Fruit fly (Drosophila melanogaster) whole organism, prepupa: ENCODE results near the gene CdGAPr.

Experiments
- CG10631 ChIP-seq: fragments of 200-800 bp; sonication (Bioruptor generic); optimal IDR thresholded peaks from 2 replicates; lab custom pipeline; 2016; ENCODE audit warnings: missing biosample characterization, missing genetic modification characterization
- CG10669 ChIP-seq: fragments of 200-800 bp; sonication (Bioruptor generic); optimal IDR thresholded peaks from 3 replicates; lab custom pipeline; 2018; ENCODE audit warnings: missing biosample characterization, mild to moderate bottlenecking, missing genetic modification characterization, moderate library complexity
- CG11762 ChIP-seq: fragments of 200-800 bp; sonication (Bioruptor generic); optimal IDR thresholded peaks from 3 replicates; lab custom pipeline; 2016; ENCODE audit warnings: missing biosample characterization, missing genetic modification characterization; ENCODE audit not compliant: insufficient read depth
- CG11902 ChIP-seq: fragments of 200-800 bp; sonication (Bioruptor generic); optimal IDR thresholded peaks from 3 replicates; lab custom pipeline; 2016; ENCODE audit warnings: missing biosample characterization, missing genetic modification characterization
- CG15336 ChIP-seq: fragments of 200-800 bp; sonication (Bioruptor generic); IDR thresholded peaks from 2 replicates; pipeline ENCODE4 v1.3.6; 2022; ENCODE audit warnings: missing biosample characterization, missing genetic modification characterization
- CG1621 ChIP-seq: fragments of 200-800 bp; sonication (Bioruptor generic); optimal IDR thresholded peaks from 3 replicates; lab custom pipeline; 2018; ENCODE audit warnings: missing biosample characterization, mild to moderate bottlenecking, missing genetic modification characterization
- CG16779 ChIP-seq: fragments of 200-800 bp; sonication (Bioruptor generic); optimal IDR thresholded peaks from 3 replicates; lab custom pipeline; 2017; ENCODE audit warnings: missing biosample characterization, mild to moderate bottlenecking, missing genetic modification characterization
- CG4318 ChIP-seq: fragments of 200-800 bp; sonication (Bioruptor generic); optimal IDR thresholded peaks from 3 replicates; lab custom pipeline; 2017; ENCODE audit warnings: missing biosample characterization, mild to moderate bottlenecking, missing genetic modification characterization
- CG6163 ChIP-seq: fragments of 200-800 bp; sonication (Bioruptor generic); IDR thresholded peaks from 3 replicates; pipeline ENCODE4 v1.3.6; 2022; ENCODE audit warnings: missing biosample characterization, missing genetic modification characterization
- CG6276 ChIP-seq: fragments of 200-800 bp; sonication (Bioruptor generic); optimal IDR thresholded peaks from 2 replicates; lab custom pipeline; 2017; ENCODE audit warnings: missing biosample characterization, mild to moderate bottlenecking, missing genetic modification characterization
- CG6792 ChIP-seq: fragments of 200-800 bp; sonication (Bioruptor generic); optimal IDR thresholded peaks from 3 replicates; lab custom pipeline; 2016; ENCODE audit warnings: missing biosample characterization, missing genetic modification characterization
- CG7368 ChIP-seq: fragments of 200-800 bp; sonication (Bioruptor generic); optimal IDR thresholded peaks from 3 replicates; lab custom pipeline; 2016; ENCODE audit warnings: missing biosample characterization, missing genetic modification characterization
- CG8119 ChIP-seq: fragments of 200-800 bp; sonication (Bioruptor generic); IDR thresholded peaks from 3 replicates; pipeline ENCODE4 v1.3.6; 2022; ENCODE audit warnings: missing biosample characterization, missing genetic modification characterization
- CG8632 ChIP-seq: fragments of 200-800 bp; sonication (Bioruptor generic); optimal IDR thresholded peaks from 3 replicates; lab custom pipeline; 2016; ENCODE audit warnings: missing biosample characterization, missing genetic modification characterization
- CG9139 ChIP-seq: fragments of 200-800 bp; sonication (Bioruptor generic); optimal IDR thresholded peaks from 3 replicates; lab custom pipeline; 2017; ENCODE audit warnings: missing biosample characterization, mild to moderate bottlenecking, missing genetic modification characterization
- Eip75B ChIP-seq: fragments of 200-800 bp; sonication (Bioruptor generic); optimal IDR thresholded peaks from 3 replicates; lab custom pipeline; 2016; ENCODE audit warnings: missing biosample characterization, missing genetic modification characterization
- Eip78C ChIP-seq: fragments of 200-800 bp; sonication (Bioruptor generic); peaks from one replicate; lab custom pipeline; 2016; ENCODE audit warnings: missing biosample characterization, missing genetic modification characterization
- Gug ChIP-seq: fragments of 200-800 bp; sonication (Bioruptor generic); IDR thresholded peaks from 2 replicates; pipeline ENCODE4 v1.3.6; 2022; ENCODE audit warnings: missing biosample characterization, missing genetic modification characterization
- Hr39 ChIP-seq: fragments of 200-800 bp; sonication (Bioruptor generic); optimal IDR thresholded peaks from 2 replicates; lab custom pipeline; 2016; ENCODE audit warnings: missing biosample characterization, missing genetic modification characterization
- Hr4 ChIP-seq: fragments of 200-800 bp; sonication (Bioruptor generic); optimal IDR thresholded peaks from 3 replicates; lab custom pipeline; 2016; ENCODE audit warnings: missing biosample characterization, missing genetic modification characterization
- Met ChIP-seq: fragments of 200-800 bp; sonication (Bioruptor generic); optimal IDR thresholded peaks from 3 replicates; lab custom pipeline; 2016; ENCODE audit warnings: missing biosample characterization, missing genetic modification characterization
- OdsH ChIP-seq: fragments of 200-800 bp; sonication (Bioruptor generic); optimal IDR thresholded peaks from 3 replicates; lab custom pipeline; 2016; ENCODE audit warnings: missing biosample characterization, missing genetic modification characterization
- Smox ChIP-seq: fragments of 200-800 bp; sonication (Bioruptor generic); optimal IDR thresholded peaks from 3 replicates; lab custom pipeline; 2016; ENCODE audit warnings: missing biosample characterization, missing genetic modification characterization
- Sox102F ChIP-seq: fragments of 200-800 bp; sonication (Bioruptor generic); optimal IDR thresholded peaks from 2 replicates; lab custom pipeline; 2016; ENCODE audit warnings: missing biosample characterization, mild to moderate bottlenecking, missing genetic modification characterization
- Sox14 ChIP-seq: fragments of 200-800 bp; sonication (Bioruptor generic); optimal IDR thresholded peaks from 3 replicates; lab custom pipeline; 2016; ENCODE audit warnings: missing biosample characterization, missing genetic modification characterization
- achi ChIP-seq: fragments of 200-800 bp; sonication (Bioruptor generic); optimal IDR thresholded peaks from 3 replicates; lab custom pipeline; 2016; ENCODE audit warnings: missing biosample characterization, missing genetic modification characterization
- acj6 ChIP-seq: fragments of 200-800 bp; sonication (Bioruptor generic); optimal IDR thresholded peaks from 3 replicates; lab custom pipeline; 2016; ENCODE audit warnings: missing biosample characterization, missing genetic modification characterization
- cyc ChIP-seq: fragments of 200-800 bp; sonication (Bioruptor generic); optimal IDR thresholded peaks from 3 replicates; lab custom pipeline; 2016; ENCODE audit warnings: missing biosample characterization, missing genetic modification characterization
- dsx ChIP-seq: fragments of 200-800 bp; optimal IDR thresholded peaks from 3 replicates; lab custom pipeline; 2019; ENCODE audit warnings: missing biosample characterization, mild to moderate bottlenecking, missing genetic modification characterization, moderate library complexity; ENCODE audit not compliant: poor library complexity, severe bottlenecking
- eg ChIP-seq: fragments of 200-800 bp; sonication (Bioruptor generic); IDR thresholded peaks from 3 replicates; pipeline ENCODE4 v1.3.6; 2022; ENCODE audit warnings: missing biosample characterization, missing genetic modification characterization
- esn ChIP-seq: fragments of 200-800 bp; sonication (Bioruptor generic); optimal IDR thresholded peaks from 2 replicates; lab custom pipeline; 2016; ENCODE audit warnings: missing biosample characterization, mild to moderate bottlenecking, missing genetic modification characterization, moderate library complexity
- fd85E ChIP-seq: fragments of 200-800 bp; sonication (Bioruptor generic); optimal IDR thresholded peaks from 3 replicates; lab custom pipeline; 2016; ENCODE audit warnings: missing biosample characterization, missing genetic modification characterization
- fkh ChIP-seq: fragments of 200-800 bp; sonication (Bioruptor generic); optimal IDR thresholded peaks from 3 replicates; lab custom pipeline; 2017; ENCODE audit warnings: missing biosample characterization, mild to moderate bottlenecking, missing genetic modification characterization, moderate library complexity
- lz ChIP-seq: fragments of 200-800 bp; sonication (Bioruptor generic); optimal IDR thresholded peaks from 3 replicates; lab custom pipeline; 2016; ENCODE audit warnings: missing biosample characterization, missing genetic modification characterization
- pdm3 ChIP-seq: fragments of 200-800 bp; sonication (Bioruptor generic); optimal IDR thresholded peaks from 3 replicates; lab custom pipeline; 2016; ENCODE audit warnings: missing biosample characterization, missing genetic modification characterization
- salr ChIP-seq, 2 experiments: fragments of 200-800 bp; sonication (Bioruptor generic); optimal IDR thresholded peaks; 3 replicates each; lab custom pipeline; 2016 to 2018; ENCODE audit warnings: missing biosample characterization in 2 of 2, missing genetic modification characterization in 2 of 2, mild to moderate bottlenecking in 1 of 2
- svp ChIP-seq: fragments of 200-800 bp; sonication (Bioruptor generic); peaks from one replicate; lab custom pipeline; 2016; ENCODE audit warnings: missing biosample characterization, missing genetic modification characterization
- vri ChIP-seq: fragments of 200-800 bp; sonication (Bioruptor generic); optimal IDR thresholded peaks from 3 replicates; lab custom pipeline; 2016; ENCODE audit warnings: missing biosample characterization, mild to moderate bottlenecking, missing genetic modification characterization

CdGAPr gene

DNA sequence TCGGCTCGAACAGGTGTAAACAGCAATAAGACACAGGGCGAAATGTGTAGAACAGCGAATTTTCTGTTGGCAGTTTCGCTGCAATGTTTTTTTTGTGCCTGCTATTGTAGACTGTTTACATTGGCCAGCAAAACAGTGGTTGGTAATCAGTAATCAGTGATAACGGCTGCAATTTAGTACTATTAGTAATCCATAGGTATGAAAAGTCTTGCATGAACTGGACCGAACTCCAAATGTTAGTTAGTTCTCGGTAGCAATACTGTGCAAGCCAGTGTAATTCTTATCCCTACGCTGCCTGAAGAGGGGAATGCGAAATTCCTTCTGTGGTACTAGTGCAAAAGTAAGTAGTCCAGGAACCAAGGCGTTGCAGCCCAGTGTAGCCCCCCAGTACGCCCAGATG is 2.9 kb downstream of the CdGAPr start (continued):
- TF ChIP-seq CG16779: no peak
- no peak for TF ChIP-seq Sox14 (GFP tag; lab: Kevin White, UChicago)
- TF ChIP-seq fd85E (GFP tag; lab: Kevin White, UChicago): no peak
- TF ChIP-seq lz (GFP tag; lab: Kevin White, UChicago): no peak
- 0 out of 2 replicates have a peak, but pooled peaks have one; percentile 38 for TF ChIP-seq CG15336 (GFP tag; lab: Robert Waterston, UW)
- TF ChIP-seq CG6276 (GFP tag; lab: Kevin White, UChicago): no peak
- 0 out of 3 replicates have a peak, but pooled peaks have one; percentile 34 for TF ChIP-seq eg (GFP tag; lab: Robert Waterston, UW)
- TF ChIP-seq CG11902 (GFP tag; lab: Kevin White, UChicago): no peak
- no peak for TF ChIP-seq CG6792 (GFP tag; lab: Kevin White, UChicago)

DNA sequence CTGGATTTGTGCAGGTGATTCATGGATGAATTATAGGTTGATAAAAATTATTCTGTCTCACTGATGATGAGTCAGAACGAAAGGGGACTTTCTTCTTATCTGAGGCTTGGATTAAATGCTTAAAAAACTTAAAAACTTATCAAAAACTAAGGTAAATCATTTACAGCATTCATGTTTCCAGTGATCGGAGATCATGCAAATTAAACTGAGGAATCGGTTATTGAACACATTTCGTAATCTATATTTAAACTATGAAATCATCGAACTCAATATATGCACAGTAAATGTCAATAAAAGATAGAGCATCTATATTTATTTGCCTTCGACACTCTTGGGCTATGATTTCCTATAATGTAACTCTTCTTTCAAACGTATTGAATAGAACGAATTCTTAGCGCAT is 3.8 kb downstream of the CdGAPr start:
- TF ChIP-seq Eip78C (GFP tag; lab: Kevin White, UChicago): peak; percentile 59
- no peak for TF ChIP-seq eg (GFP tag; lab: Robert Waterston, UW)

- no peak for TF ChIP-seq OdsH (GFP tag; lab: Kevin White, UChicago)
- TF ChIP-seq Gug (GFP tag; lab: Robert Waterston, UW): no peak
- no peak for TF ChIP-seq esn (GFP tag; lab: Kevin White, UChicago)
- no peak for TF ChIP-seq CG8632 (GFP tag; lab: Kevin White, UChicago)
- no peak for TF ChIP-seq Sox14 (GFP tag; lab: Kevin White, UChicago)
- 0 out of 3 replicates have a peak, but pooled peaks have one; percentile 13 for TF ChIP-seq CG8119 (GFP tag; lab: Robert Waterston, UW)
These were observed 6.7 kb downstream of the CdGAPr start for dm6 chr2L:19784827-19785569.

- no peak for TF ChIP-seq esn (GFP tag; lab: Kevin White, UChicago)
- no peak for TF ChIP-seq Eip75B (GFP tag; lab: Kevin White, UChicago)
- TF ChIP-seq cyc (GFP tag; lab: Kevin White, UChicago): no peak
- TF ChIP-seq Hr39: no peak
- no peak for TF ChIP-seq svp (GFP tag; lab: Kevin White, UChicago)
- TF ChIP-seq eg (GFP tag; lab: Robert Waterston, UW): no peak
- no peak for TF ChIP-seq CG10631 (GFP tag; lab: Kevin White, UChicago)
- no peak for TF ChIP-seq CG9139 (GFP tag; lab: Kevin White, UChicago)
- no peak for TF ChIP-seq CG11762 (GFP tag; lab: Kevin White, UChicago)
- TF ChIP-seq acj6 (GFP tag; lab: Kevin White, UChicago): no peak
- no peak for TF ChIP-seq vri (GFP tag; lab: Kevin White, UChicago)
- TF ChIP-seq CG4318 (GFP tag; lab: Kevin White, UChicago): no peak
- TF ChIP-seq CG8119 (GFP tag; lab: Robert Waterston, UW): no peak
- no peak for TF ChIP-seq Sox102F (GFP tag; lab: Kevin White, UChicago)
- no peak for TF ChIP-seq CG8632 (GFP tag; lab: Kevin White, UChicago)
- no peak for TF ChIP-seq OdsH (GFP tag; lab: Kevin White, UChicago)
- no peak for TF ChIP-seq CG10669 (GFP tag; lab: Kevin White, UChicago)
- TF ChIP-seq pdm3 (GFP tag; lab: Kevin White, UChicago): no peak
These were observed 17.4 kb downstream of the CdGAPr start for dm6 chr2L:19774278-19774677.

DNA sequence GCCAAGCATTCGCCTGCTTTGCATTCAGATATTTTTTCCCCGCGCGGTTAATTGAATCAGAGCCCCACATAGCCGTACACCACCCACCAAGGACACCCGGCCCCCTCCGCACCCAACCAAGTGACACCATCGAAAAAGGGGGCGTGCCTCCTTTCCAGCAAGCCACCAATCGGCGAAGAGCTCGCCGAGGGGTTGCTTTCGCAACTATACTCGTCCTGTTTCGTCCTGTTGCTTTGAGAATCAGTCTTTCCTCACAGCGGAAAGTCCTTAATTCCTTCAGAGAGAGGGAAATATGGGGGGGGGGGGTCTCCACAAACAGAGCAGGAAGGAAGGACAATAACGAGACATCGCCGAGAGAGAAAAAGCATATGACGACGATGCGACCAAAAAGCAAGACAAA is 22.0 kb downstream of the CdGAPr start:
- no peak for TF ChIP-seq achi (GFP tag; lab: Kevin White, UChicago)
- TF ChIP-seq Met (GFP tag; lab: Kevin White, UChicago): no peak
- TF ChIP-seq fkh (GFP tag; lab: Kevin White, UChicago): no peak
- no peak for TF ChIP-seq CG6163 (GFP tag; lab: Robert Waterston, UW)
- TF ChIP-seq CG11762 (GFP tag; lab: Kevin White, UChicago): no peak
- no peak for TF ChIP-seq Smox (GFP tag; lab: Kevin White, UChicago)
- no peak for TF ChIP-seq dsx (GFP tag; lab: Kevin White, UChicago)
- TF ChIP-seq Gug (GFP tag; lab: Robert Waterston, UW): no peak
- TF ChIP-seq Hr4 (GFP tag; lab: Kevin White, UChicago): no peak
- no peak for TF ChIP-seq CG11902 (GFP tag; lab: Kevin White, UChicago)
- no peak for TF ChIP-seq Sox102F (GFP tag; lab: Kevin White, UChicago)
- TF ChIP-seq OdsH (GFP tag; lab: Kevin White, UChicago): no peak
- TF ChIP-seq svp (GFP tag; lab: Kevin White, UChicago): no peak
- TF ChIP-seq CG7368: no peak
- no peak for TF ChIP-seq salr (GFP tag; optimal IDR thresholded peaks at IDR 0.05; lab: Kevin White, UChicago)
- TF ChIP-seq Hr39: no peak
- no peak for TF ChIP-seq CG1621
- TF ChIP-seq acj6 (GFP tag; lab: Kevin White, UChicago): no peak
